Worm (Caenorhabditis elegans) whole organism, midembryonic: ENCODE data around the gene hmt-1.

ENCODE experiments used
- T22C8.4 ChIP-seq: fragments of 200-800 bp; sonication (Bioruptor generic); IDR thresholded peaks from 2 replicates; pipeline ENCODE4 v1.3.6; 2022; ENCODE audit warnings: missing genetic modification characterization, missing compliant biosample characterization
- flt-1 ChIP-seq: fragments of 200-800 bp; sonication (Bioruptor generic); IDR thresholded peaks from 2 replicates; pipeline ENCODE4 v1.3.6; 2022; ENCODE audit warnings: missing genetic modification characterization, missing compliant biosample characterization
- med-1 ChIP-seq: sonication (generic microtip); optimal IDR thresholded peaks from 2 replicates; lab custom pipeline; 2017; ENCODE audit warnings: missing genetic modification characterization, mild to moderate bottlenecking, missing compliant biosample characterization, antibody characterized with exemption, missing genetic modification reagents; ENCODE audit not compliant: insufficient read depth
- ref-1 ChIP-seq: fragments of 200-800 bp; sonication (Bioruptor generic); conservative IDR thresholded peaks from 2 replicates; pipeline ENCODE4 v1.3.6; 2022; ENCODE audit warnings: missing genetic modification reagents, missing genetic modification characterization, missing compliant biosample characterization
- tab-1 ChIP-seq: fragments of 200-800 bp; sonication (Bioruptor generic); IDR thresholded peaks from 2 replicates; pipeline ENCODE4 v1.3.6; 2022; ENCODE audit warnings: missing genetic modification characterization, missing compliant biosample characterization
- ztf-23 ChIP-seq: fragments of 200-800 bp; sonication (Bioruptor generic); IDR thresholded peaks from 2 replicates; pipeline ENCODE4 v1.3.6; 2022; ENCODE audit warnings: missing genetic modification reagents, missing genetic modification characterization, missing compliant biosample characterization
- ztf-29 ChIP-seq: fragments of 200-800 bp; sonication (Bioruptor generic); IDR thresholded peaks from 2 replicates; pipeline ENCODE4 v1.3.6; 2022; ENCODE audit warnings: missing genetic modification reagents, missing genetic modification characterization, missing compliant biosample characterization

- TF ChIP-seq ztf-29 (GFP tag; lab: Robert Waterston, UW) (no peak), T22C8.4 (GFP tag; lab: Robert Waterston, UW) (no peak), med-1 (GFP tag; lab: Kevin White, UChicago) (no peak), flt-1 (no peak), tab-1 (GFP tag; lab: Robert Waterston, UW) (no peak), ztf-23 (GFP tag; lab: Robert Waterston, UW) (no peak), ref-1 (GFP tag; lab: Robert Waterston, UW) (no peak)
Measured at ce11 chrIII:11053603-11054002, 46.2 kb downstream of the hmt-1 start.
